Fruit fly (Drosophila melanogaster): Measurements from ENCODE around the gene CG10352.
A peak's percentile ranks its signal among the peaks of the same experiment; 100 is the strongest.

Gene CG10352

DNA sequence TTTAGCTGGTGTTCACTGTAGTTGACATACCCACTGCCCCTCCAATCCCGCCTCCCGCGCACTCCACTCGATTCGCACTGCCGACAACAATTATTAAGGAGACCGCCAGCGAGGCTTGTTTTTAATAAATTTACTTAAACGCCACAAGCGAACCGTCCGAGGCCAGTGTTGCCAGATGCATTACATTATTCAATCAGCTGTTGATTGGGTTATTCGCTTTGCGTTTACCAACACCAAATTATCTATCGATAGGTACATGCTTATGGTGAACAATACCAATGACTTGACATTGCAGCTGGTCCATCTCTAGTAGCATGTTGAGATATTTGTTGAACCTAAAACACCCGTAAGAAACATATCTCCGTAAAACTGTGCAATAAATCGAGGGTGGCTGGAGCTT lies 10.0 kb upstream of the CG10352 start, which contains the start of the genes CG10353 and SelG (continued):
- TF ChIP-seq prd (optimal IDR thresholded peaks at IDR 0.05) (no peak), prd (GFP tag; IDR thresholded peaks at IDR 0.05) (0 out of 3 replicates have a peak, but pooled peaks have one; percentile 12), mirr (GFP tag; optimal IDR thresholded peaks at IDR 0.05) (peak; percentile 59), Scr (GFP tag; IDR thresholded peaks at IDR 0.05; ENCODE audit: partially characterized antibody) (peak; percentile 80), CG10147 (GFP tag; optimal IDR thresholded peaks at IDR 0.05) (no peak), CG4424 (GFP tag; optimal IDR thresholded peaks at IDR 0.05) (peak; percentile 27), CG17385 (GFP tag; optimal IDR thresholded peaks at IDR 0.05) (peak; percentile 26), grau (tag; optimal IDR thresholded peaks at IDR 0.05) (peak; percentile 66), sug (tag; optimal IDR thresholded peaks at IDR 0.05) (peak; percentile 31), CG13424 (tag; optimal IDR thresholded peaks at IDR 0.05) (peak; percentile 13), row (GFP tag; IDR thresholded peaks at IDR 0.05) (peak; percentile 58), zfh1 (GFP tag; IDR thresholded peaks at IDR 0.05) (peak; percentile 42; the same call in 1 of the 3 replicates), gcm (GFP tag; optimal IDR thresholded peaks at IDR 0.05) (no peak), Max (GFP tag; optimal IDR thresholded peaks at IDR 0.05) (peak; percentile 49), HHEX (GFP tag; optimal IDR thresholded peaks at IDR 0.05) (peak; percentile 2), CG12155 (GFP tag; optimal IDR thresholded peaks at IDR 0.05) (peak; percentile 33), CG14710 (tag; optimal IDR thresholded peaks at IDR 0.05) (peak; percentile 52), inv (GFP tag; IDR thresholded peaks at IDR 0.05; ENCODE audit: partially characterized antibody) (peak; percentile 75), NFAT (GFP tag; IDR thresholded peaks at IDR 0.05) (peak; percentile 47; the same call in 1 of the 2 replicates), Ets97D (GFP tag; optimal IDR thresholded peaks at IDR 0.05) (peak; percentile 65), CG6765 (GFP tag; optimal IDR thresholded peaks at IDR 0.05) (no peak), CG14860 (GFP tag; IDR thresholded peaks at IDR 0.05; ENCODE audit: partially characterized antibody) (peak; percentile 65), CoRest (tag; optimal IDR thresholded peaks at IDR 0.05) (peak; percentile 0), lbe (GFP tag; optimal IDR thresholded peaks at IDR 0.05) (peak; percentile 31), CG12391 (tag; optimal IDR thresholded peaks at IDR 0.05) (peak; percentile 40), sna (GFP tag; IDR thresholded peaks at IDR 0.05; ENCODE audit: partially characterized antibody) (peak; percentile 76), CG2199 (GFP tag; IDR thresholded peaks at IDR 0.05) (peak; percentile 28; the same call in 1 of the 3 replicates), bbx (GFP tag; IDR thresholded peaks at IDR 0.05; ENCODE audit: partially characterized antibody) (peak; percentile 86), CG16813 (GFP tag; IDR thresholded peaks at IDR 0.05; ENCODE audit: partially characterized antibody) (peak; percentile 79), Dref (GFP tag; IDR thresholded peaks at IDR 0.05) (peak; percentile 77), vfl (GFP tag; optimal IDR thresholded peaks at IDR 0.05) (peak; percentile 49), tna (GFP tag; IDR thresholded peaks at IDR 0.05; ENCODE audit: partially characterized antibody) (peak; percentile 65), unpg (GFP tag; optimal IDR thresholded peaks at IDR 0.05) (peak; percentile 14), Deaf1 (tag; optimal IDR thresholded peaks at IDR 0.05) (peak; percentile 9), gfzf (GFP tag; optimal IDR thresholded peaks at IDR 0.05) (peak; percentile 37), caup (GFP tag; optimal IDR thresholded peaks at IDR 0.05; ENCODE audit: severe bottlenecking) (peak; percentile 32), CG1603 (tag; optimal IDR thresholded peaks at IDR 0.05) (peak; percentile 80), Rfx (GFP tag; IDR thresholded peaks at IDR 0.05) (peak; percentile 59), Pdp1 (GFP tag; optimal IDR thresholded peaks at IDR 0.05) (peak; percentile 30 to 77), HmgD (GFP tag; optimal IDR thresholded peaks at IDR 0.05) (peak; percentile 53), nerfin-1 (tag; optimal IDR thresholded peaks at IDR 0.05) (peak; percentile 48), twi (tag; optimal IDR thresholded peaks at IDR 0.05) (peak; percentile 4), CG9609 (GFP tag; optimal IDR thresholded peaks at IDR 0.05) (peak; percentile 28), CG15514 (GFP tag; optimal IDR thresholded peaks at IDR 0.05) (peak; percentile 77), CkIIα-i1 (GFP tag; IDR thresholded peaks at IDR 0.05) (no peak), Antp (GFP tag; optimal IDR thresholded peaks at IDR 0.05) (peak; percentile 66), phol (tag; optimal IDR thresholded peaks at IDR 0.05) (peak; percentile 27), MESR4 (GFP tag; optimal IDR thresholded peaks at IDR 0.05) (peak; percentile 81), mld (GFP tag; IDR thresholded peaks at IDR 0.05; ENCODE audit: partially characterized antibody) (peak; percentile 45; the same call in 1 of the 3 replicates)

Data from whole organism, embryonic.